Fruit fly (Drosophila melanogaster): ENCODE measurements around the gene Nelf-A.

The Nelf-A gene

dm6 chr3R:21223453-21224057 lies at the start of gene Nelf-A, which contains the start of gene CG3337:
TSS of gene Nelf-A (plus strand) at chr3R:21223704.
TSS of gene CG3337 (minus strand) at chr3R:21223584.
- TF ChIP-seq noc (tag; optimal IDR thresholded peaks at IDR 0.05) = no peak

- TF ChIP-seq noc (tag; optimal IDR thresholded peaks at IDR 0.05) = peak; percentile 11
Measured at dm6 chr3R:21176663-21177145, 46.8 kb upstream of the Nelf-A start.

dm6 chr3R:21179592-21180390 lies 43.7 kb upstream of the Nelf-A start:
- TF ChIP-seq noc (tag; optimal IDR thresholded peaks at IDR 0.05) = peak; percentile 87

dm6 chr3R:21180391-21180796 lies 43.1 kb upstream of the Nelf-A start:
- TF ChIP-seq noc (tag; optimal IDR thresholded peaks at IDR 0.05) = peak; percentile 77

- peak; percentile 14 for TF ChIP-seq noc (tag; optimal IDR thresholded peaks at IDR 0.05)
Measured at dm6 chr3R:21181957-21182356, 41.5 kb upstream of the Nelf-A start.

- TF ChIP-seq noc (tag; optimal IDR thresholded peaks at IDR 0.05) = no peak
Measured at dm6 chr3R:21184373-21185132, 39.0 kb upstream of the Nelf-A start.

dm6 chr3R:21185655-21186054 lies 37.8 kb upstream of the Nelf-A start:
- TF ChIP-seq noc (tag; optimal IDR thresholded peaks at IDR 0.05) = no peak

- TF ChIP-seq noc (tag; optimal IDR thresholded peaks at IDR 0.05) = no peak
Measured at dm6 chr3R:21186606-21187393, 36.7 kb upstream of the Nelf-A start.

dm6 chr3R:21187394-21188392 lies 35.8 kb upstream of the Nelf-A start:
- no peak for TF ChIP-seq noc (tag; optimal IDR thresholded peaks at IDR 0.05)

dm6 chr3R:21188540-21189276 lies 34.8 kb upstream of the Nelf-A start:
- peak; percentile 57 for TF ChIP-seq noc (tag; optimal IDR thresholded peaks at IDR 0.05)

dm6 chr3R:21189520-21190180 lies 33.9 kb upstream of the Nelf-A start:
- no peak for TF ChIP-seq noc (tag; optimal IDR thresholded peaks at IDR 0.05)

dm6 chr3R:21190797-21191401 lies 32.6 kb upstream of the Nelf-A start:
- TF ChIP-seq noc (tag; optimal IDR thresholded peaks at IDR 0.05) = no peak

- TF ChIP-seq noc (tag; optimal IDR thresholded peaks at IDR 0.05) = no peak
Measured at dm6 chr3R:21192267-21192666, 31.2 kb upstream of the Nelf-A start.
